Worm (Caenorhabditis elegans) whole organism, young adult: Measurements from ENCODE around the gene lig-1.

ENCODE experiments used
- C17E4.6 ChIP-seq: fragments of 200-800 bp; sonication (Bioruptor generic); IDR thresholded peaks from 2 replicates; pipeline ENCODE4 v1.3.6; 2022; ENCODE audit warnings: missing genetic modification reagents, missing genetic modification characterization, missing compliant biosample characterization
- Y53G8AR.9 ChIP-seq: fragments of 200-800 bp; sonication (Bioruptor generic); conservative IDR thresholded peaks from 2 replicates; pipeline ENCODE4 v1.3.6; 2022; ENCODE audit warnings: missing genetic modification reagents, missing genetic modification characterization, missing compliant biosample characterization
- akir-1 ChIP-seq: fragments of 200-800 bp; sonication (Bioruptor generic); optimal IDR thresholded peaks from 2 replicates; lab custom pipeline; 2018; ENCODE audit warnings: mild to moderate bottlenecking, missing genetic modification characterization, moderate library complexity, missing compliant biosample characterization
- ama-1 ChIP-seq, 3 experiments: fragments of 150-350 bp in 1 of 3; sonication (generic microtip) in 2 of 3; optimal IDR thresholded peaks; 2 replicates each; lab custom pipeline; 2014 to 2018; ENCODE audit warnings: missing biosample characterization in 2 of 3, missing genetic modification characterization in 2 of 3, missing genetic modification reagents in 2 of 3
- lsl-1 ChIP-seq: fragments of 200-800 bp; sonication (Bioruptor generic); optimal IDR thresholded peaks from 2 replicates; lab custom pipeline; 2018; ENCODE audit warnings: mild to moderate bottlenecking, missing genetic modification characterization, moderate library complexity, missing compliant biosample characterization
- lsy-27 ChIP-seq: sonication (generic microtip); optimal IDR thresholded peaks from 2 replicates; lab custom pipeline; 2017; ENCODE audit warnings: missing genetic modification characterization, mild to moderate bottlenecking, missing compliant biosample characterization, antibody characterized with exemption, missing genotype, borderline replicate concordance; ENCODE audit not compliant: insufficient read depth
- nhr-80 ChIP-seq: sonication (generic microtip); optimal IDR thresholded peaks from 2 replicates; lab custom pipeline; 2016; ENCODE audit warnings: missing genetic modification characterization, missing compliant biosample characterization
- pha-4 ChIP-seq: fragments of 150-350 bp; sonication (generic microtip); optimal IDR thresholded peaks from 2 replicates; lab custom pipeline; 2014; ENCODE audit warnings: missing biosample characterization, missing genetic modification reagents, missing genetic modification characterization
- snpc-4 ChIP-seq, 5 experiments: fragments of 150-350 bp in 1 of 5; sonication (generic microtip) in 4 of 5; optimal IDR thresholded peaks; 2 replicates each; lab custom pipeline; 2014 to 2018; ENCODE audit warnings: missing genetic modification characterization in 5 of 5, missing biosample characterization in 3 of 5, antibody characterized with exemption in 2 of 5, mild to moderate bottlenecking in 2 of 5, missing compliant biosample characterization in 2 of 5, missing genotype in 2 of 5, moderate library complexity in 2 of 5, missing genetic modification reagents in 1 of 5
- unc-62 ChIP-seq: fragments of 150-350 bp; optimal IDR thresholded peaks from 2 replicates; lab custom pipeline; 2014; ENCODE audit warnings: missing biosample characterization, missing genetic modification reagents, missing genetic modification characterization
- zfh-2 ChIP-seq: fragments of 200-800 bp; sonication (Bioruptor generic); conservative IDR thresholded peaks from 2 replicates; pipeline ENCODE4 v1.3.6; 2022; ENCODE audit warnings: missing genetic modification reagents, missing genetic modification characterization, missing compliant biosample characterization
- ztf-6 ChIP-seq: fragments of 200-800 bp; sonication (Bioruptor generic); IDR thresholded peaks from 2 replicates; pipeline ENCODE4 v1.3.6; 2022; ENCODE audit warnings: missing genetic modification reagents, missing genetic modification characterization, missing compliant biosample characterization

ce11 chrV:10798090-10798489 lies 15.8 kb upstream of the lig-1 start, which contains the start of gene srh-184:
- no peak for TF ChIP-seq ama-1 (optimal IDR thresholded peaks at IDR 0.05; lab: Kevin White, UChicago)
- no peak for TF ChIP-seq ama-1 (GFP tag; optimal IDR thresholded peaks at IDR 0.05; lab: Kevin White, UChicago)
- TF ChIP-seq nhr-80 (tag; lab: Kevin White, UChicago) = no peak
- no peak for TF ChIP-seq lsl-1 (GFP tag; lab: Kevin White, UChicago)
- no peak for TF ChIP-seq C17E4.6 (GFP tag; lab: Robert Waterston, UW)
- TF ChIP-seq Y53G8AR.9 (GFP tag; lab: Robert Waterston, UW) = no peak
- TF ChIP-seq unc-62 (GFP tag; lab: Kevin White, UChicago) = no peak
- TF ChIP-seq lsy-27 (tag; lab: Kevin White, UChicago) = no peak
- no peak for TF ChIP-seq ztf-6
- no peak for TF ChIP-seq akir-1
- no peak for TF ChIP-seq zfh-2 (GFP tag; lab: Robert Waterston, UW)
- no peak for TF ChIP-seq snpc-4 (GFP tag; optimal IDR thresholded peaks at IDR 0.05; lab: Kevin White, UChicago)
- no peak for TF ChIP-seq snpc-4 (tag; optimal IDR thresholded peaks at IDR 0.05; lab: Kevin White, UChicago)
- no peak for TF ChIP-seq pha-4 (tag; lab: Kevin White, UChicago)
